Worm (Caenorhabditis elegans) whole organism, L2 larva: ENCODE data around the gene rpoa-1.

ENCODE experiments used
- C34F6.9 ChIP-seq: fragments of 150-350 bp; optimal IDR thresholded peaks from 2 replicates; lab custom pipeline; 2014; ENCODE audit warnings: missing biosample characterization, missing genetic modification characterization
- F13H6.1 ChIP-seq: sonication (generic microtip); optimal IDR thresholded peaks from 2 replicates; lab custom pipeline; 2016; ENCODE audit warnings: missing genetic modification characterization, missing compliant biosample characterization
- R02D3.7 ChIP-seq: fragments of 150-350 bp; optimal IDR thresholded peaks from 2 replicates; lab custom pipeline; 2014; ENCODE audit warnings: missing biosample characterization, missing genetic modification characterization
- Y55F3AM.14 ChIP-seq: fragments of 200-800 bp; sonication (Bioruptor generic); optimal IDR thresholded peaks from 2 replicates; lab custom pipeline; 2018; ENCODE audit warnings: mild to moderate bottlenecking, missing genetic modification characterization, missing compliant biosample characterization
- alr-1 ChIP-seq: fragments of 150-350 bp; optimal IDR thresholded peaks from 2 replicates; lab custom pipeline; 2014; ENCODE audit warnings: missing biosample characterization, missing genetic modification characterization
- ama-1 ChIP-seq: fragments of 150-350 bp; optimal IDR thresholded peaks from 2 replicates; lab custom pipeline; 2018; ENCODE audit warnings: inconsistent platforms
- ceh-16 ChIP-seq: fragments of 150-350 bp; optimal IDR thresholded peaks from 2 replicates; lab custom pipeline; 2014; ENCODE audit warnings: missing biosample characterization, missing genetic modification characterization
- egl-27 ChIP-seq: sonication (generic microtip); optimal IDR thresholded peaks from 3 replicates; lab custom pipeline; 2017; ENCODE audit warnings: missing biosample characterization, missing genetic modification reagents, missing genetic modification characterization
- elt-1 ChIP-seq: fragments of 150-350 bp; optimal IDR thresholded peaks from 2 replicates; lab custom pipeline; 2014; ENCODE audit warnings: missing biosample characterization, missing genetic modification characterization
- elt-3 ChIP-seq: sonication (generic microtip); optimal IDR thresholded peaks from 2 replicates; lab custom pipeline; 2017; ENCODE audit warnings: missing biosample characterization, missing genetic modification characterization
- fos-1 ChIP-seq: fragments of 150-350 bp; optimal IDR thresholded peaks from 2 replicates; lab custom pipeline; 2014; ENCODE audit warnings: missing biosample characterization, missing genetic modification characterization
- gmeb-1 ChIP-seq: fragments of 150-350 bp; optimal IDR thresholded peaks from 2 replicates; lab custom pipeline; 2014; ENCODE audit warnings: missing biosample characterization, missing genetic modification characterization
- lin-11 ChIP-seq: fragments of 150-350 bp; sonication (generic microtip); optimal IDR thresholded peaks from 2 replicates; lab custom pipeline; 2014; ENCODE audit warnings: missing biosample characterization, missing genetic modification characterization, inconsistent platforms, mixed read lengths
- lin-13 ChIP-seq: fragments of 150-350 bp; optimal IDR thresholded peaks from 2 replicates; lab custom pipeline; 2014; ENCODE audit warnings: missing biosample characterization, missing genetic modification reagents, missing genetic modification characterization
- lin-39 ChIP-seq: fragments of 150-350 bp; optimal IDR thresholded peaks from 2 replicates; lab custom pipeline; 2014; ENCODE audit warnings: missing biosample characterization, missing genetic modification reagents, missing genetic modification characterization
- lsy-2 ChIP-seq, 2 experiments: fragments of 150-350 bp in 1 of 2; sonication (generic microtip) in 1 of 2; optimal IDR thresholded peaks; 2 replicates each; lab custom pipeline; 2014 to 2017; ENCODE audit warnings: missing biosample characterization in 2 of 2, missing genetic modification characterization in 2 of 2
- mbf-1 ChIP-seq: sonication (generic microtip); optimal IDR thresholded peaks from 2 replicates; lab custom pipeline; 2017; ENCODE audit warnings: missing biosample characterization, missing genetic modification characterization
- nhr-12 ChIP-seq: fragments of 150-350 bp; optimal IDR thresholded peaks from 2 replicates; lab custom pipeline; 2014; ENCODE audit warnings: missing biosample characterization, missing genetic modification characterization
- nhr-129 ChIP-seq: fragments of 150-350 bp; optimal IDR thresholded peaks from 2 replicates; lab custom pipeline; 2014; ENCODE audit warnings: missing biosample characterization, missing genetic modification characterization
- nhr-21 ChIP-seq: fragments of 150-350 bp; optimal IDR thresholded peaks from 2 replicates; lab custom pipeline; 2014; ENCODE audit warnings: missing biosample characterization, missing genetic modification characterization
- nhr-237 ChIP-seq: fragments of 150-350 bp; optimal IDR thresholded peaks from 2 replicates; lab custom pipeline; 2014; ENCODE audit warnings: missing biosample characterization, missing genetic modification characterization
- nhr-25 ChIP-seq: fragments of 150-350 bp; sonication (generic microtip); optimal IDR thresholded peaks from 3 replicates; lab custom pipeline; 2014; ENCODE audit warnings: missing biosample characterization, missing genetic modification characterization
- nhr-77 ChIP-seq: fragments of 150-350 bp; optimal IDR thresholded peaks from 2 replicates; lab custom pipeline; 2014; ENCODE audit warnings: missing biosample characterization, missing genetic modification characterization
- peb-1 ChIP-seq: fragments of 150-350 bp; optimal IDR thresholded peaks from 2 replicates; lab custom pipeline; 2014; ENCODE audit warnings: missing biosample characterization, missing genetic modification characterization
- sem-4 ChIP-seq: fragments of 150-350 bp; optimal IDR thresholded peaks from 2 replicates; lab custom pipeline; 2014; ENCODE audit warnings: missing biosample characterization, missing genetic modification reagents, missing genetic modification characterization
- skn-1 ChIP-seq: sonication (generic microtip); optimal IDR thresholded peaks from 2 replicates; lab custom pipeline; 2017; ENCODE audit warnings: missing biosample characterization, missing genetic modification characterization
- sma-3 ChIP-seq: sonication (generic microtip); optimal IDR thresholded peaks from 2 replicates; lab custom pipeline; 2016; ENCODE audit warnings: missing genetic modification reagents, missing genetic modification characterization, missing compliant biosample characterization
- sma-9 ChIP-seq, 2 experiments: fragments of 150-350 bp in 1 of 2; sonication (generic microtip) in 1 of 2; optimal IDR thresholded peaks; 2 replicates each; lab custom pipeline; 2014 to 2016; ENCODE audit warnings: missing genetic modification characterization in 2 of 2, mild to moderate bottlenecking in 1 of 2, missing biosample characterization in 1 of 2, missing compliant biosample characterization in 1 of 2, missing genetic modification reagents in 1 of 2, moderate library complexity in 1 of 2
- snpc-4 ChIP-seq: fragments of 150-350 bp; optimal IDR thresholded peaks from 2 replicates; lab custom pipeline; 2014; ENCODE audit warnings: missing biosample characterization, missing genetic modification characterization
- unc-39 ChIP-seq: fragments of 150-350 bp; optimal IDR thresholded peaks from 2 replicates; lab custom pipeline; 2014; ENCODE audit warnings: missing biosample characterization, missing genetic modification characterization
- unc-55 ChIP-seq: fragments of 150-350 bp; sonication (generic microtip); optimal IDR thresholded peaks from 3 replicates; lab custom pipeline; 2014; ENCODE audit warnings: missing biosample characterization, missing genetic modification reagents, missing genetic modification characterization
- unc-62 ChIP-seq: fragments of 150-350 bp; optimal IDR thresholded peaks from 2 replicates; lab custom pipeline; 2014; ENCODE audit warnings: missing biosample characterization, missing genetic modification reagents, missing genetic modification characterization
- zag-1 ChIP-seq: fragments of 150-350 bp; optimal IDR thresholded peaks from 2 replicates; lab custom pipeline; 2014; ENCODE audit warnings: missing biosample characterization, missing genetic modification characterization
- ztf-11 ChIP-seq: sonication (generic microtip); optimal IDR thresholded peaks from 2 replicates; lab custom pipeline; 2017; ENCODE audit warnings: missing biosample characterization, missing genetic modification characterization

The rpoa-1 gene

ce11 chrII:13694712-13695111, at the start of gene rpoa-1:
rpoa-1 (minus strand) TSS chrII:13694795.
- TF ChIP-seq R02D3.7 (no peak), nhr-12 (tag; lab: Kevin White, UChicago) (no peak), sem-4 (tag; lab: Kevin White, UChicago) (no peak), fos-1 (peak; percentile 0), skn-1 (no peak), gmeb-1 (tag; lab: Kevin White, UChicago) (peak; percentile 25), lsy-2 (tag; optimal IDR thresholded peaks at IDR 0.05; lab: Kevin White, UChicago) (peak in 1 of 2 experiments; percentile 70), snpc-4 (tag; lab: Kevin White, UChicago) (no peak), ama-1 (lab: Kevin White, UChicago) (no peak), nhr-21 (tag; lab: Kevin White, UChicago) (no peak), C34F6.9 (tag; lab: Kevin White, UChicago) (peak; percentile 46), unc-55 (GFP tag; lab: Kevin White, UChicago) (peak; percentile 44)
- TF ChIP-seq, all 48 proteins: peak for 5

- no peak for TF ChIP-seq elt-3 (tag; lab: Kevin White, UChicago)
- no peak for TF ChIP-seq nhr-12 (tag; lab: Kevin White, UChicago)
- no peak for TF ChIP-seq sma-9 (GFP tag; optimal IDR thresholded peaks at IDR 0.05; lab: Kevin White, UChicago)
- TF ChIP-seq sma-9 (tag; optimal IDR thresholded peaks at IDR 0.05; lab: Kevin White, UChicago) = no peak
- TF ChIP-seq lin-11 = no peak
- no peak for TF ChIP-seq nhr-77 (tag; lab: Kevin White, UChicago)
- no peak for TF ChIP-seq snpc-4 (tag; lab: Kevin White, UChicago)
- TF ChIP-seq peb-1 (tag; lab: Kevin White, UChicago) = no peak
- no peak for TF ChIP-seq nhr-129 (tag; lab: Kevin White, UChicago)
- no peak for TF ChIP-seq nhr-237
- no peak for TF ChIP-seq unc-62 (GFP tag; lab: Kevin White, UChicago)
- TF ChIP-seq lsy-2 (tag; optimal IDR thresholded peaks at IDR 0.05; lab: Kevin White, UChicago) = no peak
- no peak for TF ChIP-seq F13H6.1 (tag; lab: Kevin White, UChicago)
These were observed 46.9 kb upstream of the rpoa-1 start, which contains the start of gene mig-14 for ce11 chrII:13741449-13741848. mig-14 (plus strand) TSS chrII:13741738.

ce11 chrII:13739423-13739822, 44.8 kb upstream of the rpoa-1 start:
- TF ChIP-seq nhr-129 (tag; lab: Kevin White, UChicago) = peak; percentile 12
- TF ChIP-seq unc-39 (tag; lab: Kevin White, UChicago) = no peak
- no peak for TF ChIP-seq mbf-1
- TF ChIP-seq egl-27 (tag; lab: Kevin White, UChicago) = no peak
- TF ChIP-seq peb-1 (tag; lab: Kevin White, UChicago) = no peak
- TF ChIP-seq elt-1 (tag; lab: Kevin White, UChicago) = no peak
- no peak for TF ChIP-seq lin-39
- TF ChIP-seq skn-1 = no peak
- peak; percentile 7 for TF ChIP-seq nhr-25 (tag; lab: Kevin White, UChicago)
- no peak for TF ChIP-seq sma-9 (GFP tag; optimal IDR thresholded peaks at IDR 0.05; lab: Kevin White, UChicago)
- TF ChIP-seq sma-9 (tag; optimal IDR thresholded peaks at IDR 0.05; lab: Kevin White, UChicago) = no peak
- TF ChIP-seq unc-55 (GFP tag; lab: Kevin White, UChicago) = peak; percentile 23
- TF ChIP-seq lin-13 = no peak
- no peak for TF ChIP-seq ztf-11 (tag; lab: Kevin White, UChicago)
- TF ChIP-seq zag-1 (tag; lab: Kevin White, UChicago) = no peak
- TF ChIP-seq F13H6.1 (tag; lab: Kevin White, UChicago) = no peak
- peak in 1 of 2 experiments; percentile 22 for TF ChIP-seq lsy-2 (tag; optimal IDR thresholded peaks at IDR 0.05; lab: Kevin White, UChicago)
- TF ChIP-seq ceh-16 = no peak
- no peak for TF ChIP-seq lin-11
- TF ChIP-seq alr-1 (tag; lab: Kevin White, UChicago) = no peak

- TF ChIP-seq ama-1 (lab: Kevin White, UChicago) (peak; percentile 1), zag-1 (tag; lab: Kevin White, UChicago) (no peak), ceh-16 (no peak), Y55F3AM.14 (GFP tag; lab: Kevin White, UChicago) (no peak), nhr-21 (tag; lab: Kevin White, UChicago) (peak; percentile 51), sma-3 (GFP tag; lab: Kevin White, UChicago) (peak; percentile 58), nhr-12 (tag; lab: Kevin White, UChicago) (no peak)
- TF ChIP-seq, all 48 proteins: peak for 3
These were observed 43.3 kb upstream of the rpoa-1 start for ce11 chrII:13737751-13738525.
